Worm (Caenorhabditis elegans) whole organism, early embryonic: Measurements from ENCODE around the gene T14G8.4.

Source experiments
- F13C5.2 ChIP-seq: sonication (generic microtip); optimal IDR thresholded peaks from 2 replicates; lab custom pipeline; 2017; ENCODE audit warnings: mild to moderate bottlenecking, missing genetic modification characterization, inconsistent platforms, missing compliant biosample characterization
- aly-1 ChIP-seq: sonication (generic microtip); optimal IDR thresholded peaks from 2 replicates; lab custom pipeline; 2016; ENCODE audit warnings: missing genetic modification characterization, missing compliant biosample characterization
- ama-1 ChIP-seq: fragments of 150-350 bp; optimal IDR thresholded peaks from 2 replicates; lab custom pipeline; 2014
- ceh-13 ChIP-seq: fragments of 200-800 bp; sonication (Bioruptor generic); optimal IDR thresholded peaks from 2 replicates; lab custom pipeline; 2018; ENCODE audit warnings: mild to moderate bottlenecking, missing genetic modification characterization, missing compliant biosample characterization
- sea-1 ChIP-seq: fragments of 200-800 bp; sonication (Bioruptor generic); conservative IDR thresholded peaks from 2 replicates; pipeline ENCODE4 v1.3.6; 2022; ENCODE audit warnings: missing genetic modification characterization, missing compliant biosample characterization

ce11 chrX:12875649-12876048 is 12.0 kb upstream of the T14G8.4 start:
- TF ChIP-seq ama-1 (lab: Kevin White, UChicago) (no peak), F13C5.2 (tag; lab: Kevin White, UChicago) (no peak), sea-1 (GFP tag; lab: Robert Waterston, UW) (no peak), aly-1 (tag; lab: Kevin White, UChicago) (no peak), ceh-13 (GFP tag; lab: Kevin White, UChicago) (no peak)
